Fruit fly (Drosophila melanogaster): Measurements from ENCODE around the gene CG15252.

The CG15252 gene

dm6 chrX:10014738-10015703 lies 34.7 kb upstream of the CG15252 start:
- TF ChIP-seq CG7368 (GFP tag; optimal IDR thresholded peaks at IDR 0.05) = no peak
- no peak for TF ChIP-seq topi (GFP tag; optimal IDR thresholded peaks at IDR 0.05)
- TF ChIP-seq Eip75B (GFP tag; optimal IDR thresholded peaks at IDR 0.05) = no peak
- no peak for TF ChIP-seq CG6276 (GFP tag; optimal IDR thresholded peaks at IDR 0.05)

- TF ChIP-seq CG31627 (GFP tag; optimal IDR thresholded peaks at IDR 0.05) (peak; percentile 42), Hr39 (GFP tag; optimal IDR thresholded peaks at IDR 0.05) (peak; percentile 47), cyc (GFP tag; optimal IDR thresholded peaks at IDR 0.05) (peak; percentile 35), Met (GFP tag; optimal IDR thresholded peaks at IDR 0.05) (peak; percentile 20), CG3032 (tag; optimal IDR thresholded peaks at IDR 0.05) (peak; percentile 14), CG6792 (GFP tag; optimal IDR thresholded peaks at IDR 0.05) (no peak), eg (GFP tag; IDR thresholded peaks at IDR 0.05) (no peak), Eip78C (GFP tag) (peak; percentile 44), pdm3 (GFP tag; optimal IDR thresholded peaks at IDR 0.05) (peak; percentile 1), fkh (GFP tag; optimal IDR thresholded peaks at IDR 0.05) (peak; percentile 19), ss (GFP tag; optimal IDR thresholded peaks at IDR 0.05) (no peak), CG3919 (GFP tag; optimal IDR thresholded peaks at IDR 0.05) (no peak), lz (GFP tag; optimal IDR thresholded peaks at IDR 0.05) (peak; percentile 15)
Observed at dm6 chrX:10009794-10010614, 29.6 kb upstream of the CG15252 start, which contains the start of gene Dna2. TSS of gene Dna2 (plus strand) at chrX:10010481.

dm6 chrX:10008576-10009260 lies 28.4 kb upstream of the CG15252 start, which contains the start of gene CG33557:
TSS of gene CG33557 (plus strand) at chrX:10009210.
- TF ChIP-seq Eip75B (GFP tag; optimal IDR thresholded peaks at IDR 0.05) (no peak), Blimp-1 (GFP tag; optimal IDR thresholded peaks at IDR 0.05) (no peak), CG4318 (GFP tag; optimal IDR thresholded peaks at IDR 0.05) (no peak), Sox15 (GFP tag; optimal IDR thresholded peaks at IDR 0.05) (no peak), net (GFP tag; optimal IDR thresholded peaks at IDR 0.05) (no peak), ss (GFP tag; optimal IDR thresholded peaks at IDR 0.05) (no peak), fd85E (GFP tag; optimal IDR thresholded peaks at IDR 0.05) (no peak), lz (GFP tag; optimal IDR thresholded peaks at IDR 0.05) (no peak), pdm3 (GFP tag; optimal IDR thresholded peaks at IDR 0.05) (no peak), svp (GFP tag) (no peak), CG11294 (GFP tag; IDR thresholded peaks at IDR 0.05) (no peak), CG11762 (GFP tag; optimal IDR thresholded peaks at IDR 0.05; ENCODE audit: insufficient read depth) (no peak), Hr38 (GFP tag; optimal IDR thresholded peaks at IDR 0.05) (no peak), Ets96B (tag; optimal IDR thresholded peaks at IDR 0.05) (no peak)

- TF ChIP-seq net (GFP tag; optimal IDR thresholded peaks at IDR 0.05) (peak; percentile 24), pdm3 (GFP tag; optimal IDR thresholded peaks at IDR 0.05) (peak; percentile 24), fd85E (GFP tag; optimal IDR thresholded peaks at IDR 0.05) (no peak), Blimp-1 (GFP tag; optimal IDR thresholded peaks at IDR 0.05) (peak; percentile 76), Sox15 (GFP tag; optimal IDR thresholded peaks at IDR 0.05) (no peak), Sox14 (GFP tag; optimal IDR thresholded peaks at IDR 0.05) (no peak), CG10669 (GFP tag; optimal IDR thresholded peaks at IDR 0.05) (peak; percentile 12), CG11762 (GFP tag; optimal IDR thresholded peaks at IDR 0.05; ENCODE audit: insufficient read depth) (no peak), acj6 (GFP tag; optimal IDR thresholded peaks at IDR 0.05) (peak; percentile 26), fd59A (GFP tag; optimal IDR thresholded peaks at IDR 0.05) (no peak), eg (GFP tag; IDR thresholded peaks at IDR 0.05) (peak; percentile 65), CG7368 (GFP tag; optimal IDR thresholded peaks at IDR 0.05) (no peak), CG11294 (GFP tag; IDR thresholded peaks at IDR 0.05) (no peak), Gug (GFP tag; IDR thresholded peaks at IDR 0.05) (no peak), CG10631 (GFP tag; optimal IDR thresholded peaks at IDR 0.05) (peak; percentile 11), CG4318 (GFP tag; optimal IDR thresholded peaks at IDR 0.05) (no peak), salr (GFP tag; optimal IDR thresholded peaks at IDR 0.05) (peak in 1 of 2 experiments; percentile 21), CG3919 (GFP tag; optimal IDR thresholded peaks at IDR 0.05) (peak; percentile 42), CG32006 (GFP tag; optimal IDR thresholded peaks at IDR 0.05) (peak; percentile 59), lz (GFP tag; optimal IDR thresholded peaks at IDR 0.05) (peak; percentile 9), CG8319 (GFP tag; optimal IDR thresholded peaks at IDR 0.05) (no peak), Eip93F (GFP tag; optimal IDR thresholded peaks at IDR 0.05) (no peak)
Observed at dm6 chrX:9993427-9994218, 13.3 kb upstream of the CG15252 start.
